Worm (Caenorhabditis elegans) whole organism, early embryonic: ENCODE measurements around the gene cdr-1.

ENCODE experiments used
- B0310.2 ChIP-seq: sonication (generic microtip); optimal IDR thresholded peaks from 2 replicates; lab custom pipeline; 2016; ENCODE audit warnings: mild to moderate bottlenecking, missing genetic modification characterization, missing compliant biosample characterization
- F13C5.2 ChIP-seq: sonication (generic microtip); optimal IDR thresholded peaks from 2 replicates; lab custom pipeline; 2017; ENCODE audit warnings: mild to moderate bottlenecking, missing genetic modification characterization, inconsistent platforms, missing compliant biosample characterization
- aly-1 ChIP-seq: sonication (generic microtip); optimal IDR thresholded peaks from 2 replicates; lab custom pipeline; 2016; ENCODE audit warnings: missing genetic modification characterization, missing compliant biosample characterization
- ama-1 ChIP-seq: fragments of 150-350 bp; optimal IDR thresholded peaks from 2 replicates; lab custom pipeline; 2014
- ceh-13 ChIP-seq: fragments of 200-800 bp; sonication (Bioruptor generic); optimal IDR thresholded peaks from 2 replicates; lab custom pipeline; 2018; ENCODE audit warnings: mild to moderate bottlenecking, missing genetic modification characterization, missing compliant biosample characterization
- ceh-36 ChIP-seq: sonication (generic microtip); optimal IDR thresholded peaks from 2 replicates; lab custom pipeline; 2016; ENCODE audit warnings: missing genetic modification characterization, inconsistent platforms, missing compliant biosample characterization
- ets-7 ChIP-seq: sonication (generic microtip); optimal IDR thresholded peaks from 2 replicates; lab custom pipeline; 2016; ENCODE audit warnings: missing genotype, missing genetic modification characterization, missing compliant biosample characterization
- flt-1 ChIP-seq: fragments of 200-800 bp; sonication (Bioruptor generic); IDR thresholded peaks from 2 replicates; pipeline ENCODE4 v1.3.6; 2022; ENCODE audit warnings: missing genetic modification characterization, missing compliant biosample characterization
- hmbx-1 ChIP-seq: sonication (generic microtip); optimal IDR thresholded peaks from 2 replicates; lab custom pipeline; 2016; ENCODE audit warnings: mild to moderate bottlenecking, missing genetic modification characterization, missing compliant biosample characterization
- hmg-4 ChIP-seq: fragments of 200-800 bp; sonication (Bioruptor generic); optimal IDR thresholded peaks from 2 replicates; lab custom pipeline; 2018; ENCODE audit warnings: mild to moderate bottlenecking, missing genetic modification characterization, missing compliant biosample characterization
- hnd-1 ChIP-seq: sonication (generic microtip); optimal IDR thresholded peaks from 2 replicates; lab custom pipeline; 2016; ENCODE audit warnings: missing genetic modification characterization, missing compliant biosample characterization
- pes-1 ChIP-seq: fragments of 200-800 bp; sonication (Bioruptor generic); IDR thresholded peaks from 2 replicates; pipeline ENCODE4 v1.3.6; 2022; ENCODE audit warnings: missing genetic modification reagents, missing genetic modification characterization, missing compliant biosample characterization
- scrt-1 ChIP-seq: fragments of 200-800 bp; sonication (Bioruptor generic); IDR thresholded peaks from 2 replicates; pipeline ENCODE4 v1.3.6; 2022; ENCODE audit warnings: missing genetic modification characterization, missing compliant biosample characterization
- sea-1 ChIP-seq: fragments of 200-800 bp; sonication (Bioruptor generic); conservative IDR thresholded peaks from 2 replicates; pipeline ENCODE4 v1.3.6; 2022; ENCODE audit warnings: missing genetic modification characterization, missing compliant biosample characterization
- tbx-11 ChIP-seq: fragments of 200-800 bp; sonication (Bioruptor generic); IDR thresholded peaks from 2 replicates; pipeline ENCODE4 v1.3.6; 2022; ENCODE audit warnings: missing genetic modification characterization, missing compliant biosample characterization
- tbx-37 ChIP-seq: fragments of 200-800 bp; sonication (Bioruptor generic); conservative IDR thresholded peaks from 2 replicates; pipeline ENCODE4 v1.3.6; 2022; ENCODE audit warnings: missing genetic modification reagents, missing genetic modification characterization, missing compliant biosample characterization
- tra-4 ChIP-seq: sonication (generic microtip); optimal IDR thresholded peaks from 2 replicates; lab custom pipeline; 2017; ENCODE audit warnings: missing genetic modification characterization, missing compliant biosample characterization

cdr-1 gene

DNA sequence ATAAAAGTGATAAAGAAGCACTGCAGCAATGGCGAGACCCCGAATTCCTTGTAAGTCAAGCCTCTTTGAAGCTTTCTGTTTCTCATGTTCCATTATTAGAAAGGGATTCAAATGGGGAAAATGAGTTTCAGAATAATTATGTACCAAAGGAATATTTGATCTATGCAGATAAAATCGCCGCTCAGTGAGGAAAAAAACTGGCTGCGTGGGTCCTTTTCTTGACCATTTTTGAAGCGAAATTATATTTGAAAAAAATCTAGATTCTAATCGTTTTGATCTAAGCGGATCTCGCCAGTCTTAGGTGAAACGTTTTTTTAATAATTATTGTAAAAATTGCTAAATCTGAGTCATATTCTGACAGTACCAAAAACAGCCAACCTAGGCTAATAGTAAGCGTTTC, 36.4 kb upstream of the cdr-1 start, which contains the start of gene oac-42:
Gene oac-42 (minus strand): TSS at position 101 of the 400 bp plus-strand sequence.
- TF ChIP-seq ceh-36 (tag; lab: Kevin White, UChicago) (no peak), aly-1 (tag; lab: Kevin White, UChicago) (no peak), tbx-11 (GFP tag; lab: Robert Waterston, UW) (no peak), hmbx-1 (no peak), ceh-13 (GFP tag; lab: Kevin White, UChicago) (no peak), ama-1 (lab: Kevin White, UChicago) (no peak), scrt-1 (GFP tag; lab: Robert Waterston, UW) (no peak), hmg-4 (GFP tag; lab: Kevin White, UChicago) (no peak), sea-1 (no peak), pes-1 (GFP tag; lab: Robert Waterston, UW) (no peak), B0310.2 (tag; lab: Kevin White, UChicago) (no peak), F13C5.2 (tag; lab: Kevin White, UChicago) (no peak), tbx-37 (GFP tag; lab: Robert Waterston, UW) (no peak), tra-4 (tag; lab: Kevin White, UChicago) (no peak), ets-7 (tag; lab: Kevin White, UChicago) (no peak), flt-1 (GFP tag; lab: Robert Waterston, UW) (no peak), hnd-1 (tag; lab: Kevin White, UChicago) (no peak)

DNA sequence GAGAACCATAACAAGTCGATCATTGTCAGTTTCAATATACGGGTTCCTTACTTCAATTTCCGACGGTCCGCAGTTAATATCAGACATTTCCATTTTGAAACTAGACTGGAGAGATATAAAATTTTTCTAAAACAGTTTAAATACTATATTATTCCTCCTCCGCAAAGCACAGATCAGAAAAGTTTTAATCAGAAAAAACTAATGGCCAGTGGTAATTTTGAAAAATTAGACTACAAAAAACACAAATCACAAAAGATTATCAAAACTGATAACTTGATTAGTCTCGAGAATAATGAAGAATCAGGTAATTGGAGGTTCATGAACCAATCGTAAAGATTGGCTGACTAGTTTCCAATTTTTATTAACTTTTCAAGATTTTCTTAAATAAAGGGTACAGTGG, 35.1 kb upstream of the cdr-1 start, which contains the start of gene T06C12.9:
Gene T06C12.9 (minus strand): TSS at position 101 of the 400 bp plus-strand sequence.
- no peak for TF ChIP-seq ceh-13 (GFP tag; lab: Kevin White, UChicago)
- no peak for TF ChIP-seq aly-1 (tag; lab: Kevin White, UChicago)
- no peak for TF ChIP-seq scrt-1 (GFP tag; lab: Robert Waterston, UW)
- TF ChIP-seq ceh-36 (tag; lab: Kevin White, UChicago), result no peak
- no peak for TF ChIP-seq tbx-11 (GFP tag; lab: Robert Waterston, UW)
- no peak for TF ChIP-seq hnd-1 (tag; lab: Kevin White, UChicago)
- no peak for TF ChIP-seq hmg-4 (GFP tag; lab: Kevin White, UChicago)
- TF ChIP-seq B0310.2 (tag; lab: Kevin White, UChicago), result no peak
- TF ChIP-seq ets-7 (tag; lab: Kevin White, UChicago), result no peak
- TF ChIP-seq tra-4 (tag; lab: Kevin White, UChicago), result no peak
- TF ChIP-seq pes-1 (GFP tag; lab: Robert Waterston, UW), result no peak
- no peak for TF ChIP-seq tbx-37 (GFP tag; lab: Robert Waterston, UW)
- no peak for TF ChIP-seq hmbx-1
- TF ChIP-seq flt-1 (GFP tag; lab: Robert Waterston, UW), result no peak
- TF ChIP-seq F13C5.2 (tag; lab: Kevin White, UChicago), result no peak
- no peak for TF ChIP-seq ama-1 (lab: Kevin White, UChicago)
- TF ChIP-seq sea-1, result no peak

- no peak for TF ChIP-seq ceh-13 (GFP tag; lab: Kevin White, UChicago)
- no peak for TF ChIP-seq ama-1 (lab: Kevin White, UChicago)
- TF ChIP-seq tbx-11 (GFP tag; lab: Robert Waterston, UW), result no peak
- no peak for TF ChIP-seq pes-1 (GFP tag; lab: Robert Waterston, UW)
Observed at ce11 chrV:15887708-15888295, 33.3 kb upstream of the cdr-1 start.

DNA sequence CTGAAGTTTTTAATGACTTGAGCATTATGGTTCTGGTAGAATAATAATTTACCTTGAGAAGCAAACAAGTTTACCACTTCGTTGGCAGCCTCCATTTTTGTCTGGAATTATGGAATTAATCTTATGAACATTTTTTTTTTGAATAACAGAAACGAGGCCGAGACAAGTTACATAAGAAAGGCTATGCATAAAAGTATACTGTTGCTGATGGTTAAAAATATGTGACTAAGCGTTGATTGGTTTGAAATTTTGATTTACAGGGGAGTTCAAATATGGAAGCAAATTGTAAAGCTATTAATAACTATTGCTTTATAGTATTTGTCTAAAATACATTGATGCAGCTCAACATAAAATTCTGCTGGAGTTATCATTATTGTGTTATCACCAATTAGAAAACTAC, 32.4 kb upstream of the cdr-1 start, which contains the start of gene cgt-1:
Gene cgt-1 (minus strand): TSS at position 101 of the 400 bp plus-strand sequence.
- TF ChIP-seq hmg-4 (GFP tag; lab: Kevin White, UChicago), result no peak
- TF ChIP-seq pes-1 (GFP tag; lab: Robert Waterston, UW), result no peak
- TF ChIP-seq sea-1, result no peak
- TF ChIP-seq tra-4 (tag; lab: Kevin White, UChicago), result no peak
- TF ChIP-seq flt-1 (GFP tag; lab: Robert Waterston, UW), result no peak
- no peak for TF ChIP-seq B0310.2 (tag; lab: Kevin White, UChicago)
- no peak for TF ChIP-seq hnd-1 (tag; lab: Kevin White, UChicago)
- TF ChIP-seq aly-1 (tag; lab: Kevin White, UChicago), result no peak
- no peak for TF ChIP-seq ama-1 (lab: Kevin White, UChicago)
- no peak for TF ChIP-seq ceh-13 (GFP tag; lab: Kevin White, UChicago)
- TF ChIP-seq ets-7 (tag; lab: Kevin White, UChicago), result no peak

- TF ChIP-seq scrt-1 (GFP tag; lab: Robert Waterston, UW), result no peak
- TF ChIP-seq hnd-1 (tag; lab: Kevin White, UChicago), result no peak
- no peak for TF ChIP-seq flt-1 (GFP tag; lab: Robert Waterston, UW)
- no peak for TF ChIP-seq sea-1
Observed at ce11 chrV:15890115-15890514, 31.0 kb upstream of the cdr-1 start.

- TF ChIP-seq aly-1 (tag; lab: Kevin White, UChicago), result no peak
- no peak for TF ChIP-seq flt-1 (GFP tag; lab: Robert Waterston, UW)
- TF ChIP-seq hnd-1 (tag; lab: Kevin White, UChicago), result no peak
- no peak for TF ChIP-seq hmg-4 (GFP tag; lab: Kevin White, UChicago)
- no peak for TF ChIP-seq ets-7 (tag; lab: Kevin White, UChicago)
- TF ChIP-seq tbx-11 (GFP tag; lab: Robert Waterston, UW), result no peak
- no peak for TF ChIP-seq ceh-36 (tag; lab: Kevin White, UChicago)
- TF ChIP-seq pes-1 (GFP tag; lab: Robert Waterston, UW), result no peak
- TF ChIP-seq ama-1 (lab: Kevin White, UChicago), result no peak
- no peak for TF ChIP-seq F13C5.2 (tag; lab: Kevin White, UChicago)
- TF ChIP-seq sea-1, result no peak
- TF ChIP-seq ceh-13 (GFP tag; lab: Kevin White, UChicago), result no peak
- TF ChIP-seq scrt-1 (GFP tag; lab: Robert Waterston, UW), result no peak
- TF ChIP-seq tbx-37 (GFP tag; lab: Robert Waterston, UW), result no peak
- no peak for TF ChIP-seq hmbx-1
Observed at ce11 chrV:15891279-15891678, 29.8 kb upstream of the cdr-1 start.

DNA sequence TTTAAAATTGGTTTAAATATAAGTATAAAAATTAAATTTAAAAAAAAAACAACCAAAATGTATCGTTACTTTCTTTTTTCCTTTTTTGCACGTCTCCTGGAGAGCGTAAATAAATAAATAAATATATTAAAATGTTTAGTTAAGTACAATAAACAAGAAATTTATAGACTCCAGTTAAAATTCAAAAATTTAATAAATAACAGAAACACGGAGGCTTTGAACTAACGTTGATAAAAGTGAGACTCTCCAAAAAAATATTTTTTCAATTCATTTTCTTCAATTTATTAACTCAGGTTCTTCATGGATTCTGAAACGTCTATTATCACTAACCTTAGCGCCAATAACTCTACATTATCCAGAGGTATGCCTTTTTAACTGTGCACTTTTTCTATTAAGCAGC, 29.3 kb upstream of the cdr-1 start, which contains the start of gene T06C12.12:
Gene T06C12.12 (plus strand): TSS at position 301 of the 400 bp plus-strand sequence.
- TF ChIP-seq ama-1 (lab: Kevin White, UChicago) (no peak), flt-1 (GFP tag; lab: Robert Waterston, UW) (no peak)
